Fruit fly (Drosophila melanogaster): ENCODE results near the gene eEF1delta.

eEF1delta gene

dm6 chr2L:10261774-10262173 lies 29.5 kb downstream of the eEF1delta start:
- no peak for TF ChIP-seq Abd-B (GFP tag; optimal IDR thresholded peaks at IDR 0.05)
- no peak for TF ChIP-seq pan (optimal IDR thresholded peaks at IDR 0.05)
- no peak for TF ChIP-seq lola (GFP tag; optimal IDR thresholded peaks at IDR 0.05)
- no peak for TF ChIP-seq Vsx2 (GFP tag; optimal IDR thresholded peaks at IDR 0.05; ENCODE audit: partially characterized antibody)
- TF ChIP-seq h (GFP tag; optimal IDR thresholded peaks at IDR 0.05) = no peak
- no peak for TF ChIP-seq HLH106 (tag; optimal IDR thresholded peaks at IDR 0.05)
- no peak for TF ChIP-seq woc (GFP tag; optimal IDR thresholded peaks at IDR 0.05)
- TF ChIP-seq psq (GFP tag; optimal IDR thresholded peaks at IDR 0.05) = no peak
- no peak for TF ChIP-seq CrebA (GFP tag; optimal IDR thresholded peaks at IDR 0.05; ENCODE audit: borderline replicate concordance)
- no peak for TF ChIP-seq Dif (GFP tag; optimal IDR thresholded peaks at IDR 0.05; ENCODE audit: partially characterized antibody)
- no peak for TF ChIP-seq Hr78 (GFP tag; optimal IDR thresholded peaks at IDR 0.05)
- no peak for TF ChIP-seq CG9705 (GFP tag; optimal IDR thresholded peaks at IDR 0.05)
- no peak for TF ChIP-seq OdsH (GFP tag; optimal IDR thresholded peaks at IDR 0.05)
- TF ChIP-seq Myc (optimal IDR thresholded peaks at IDR 0.05) = no peak
- TF ChIP-seq Mio (GFP tag; optimal IDR thresholded peaks at IDR 0.05) = no peak
- no peak for TF ChIP-seq Rel (GFP tag; optimal IDR thresholded peaks at IDR 0.05)
- TF ChIP-seq Rel (tag; optimal IDR thresholded peaks at IDR 0.05) = no peak
- TF ChIP-seq N (GFP tag; optimal IDR thresholded peaks at IDR 0.05) = no peak
- no peak for TF ChIP-seq usp (GFP tag; optimal IDR thresholded peaks at IDR 0.05)
- TF ChIP-seq br (GFP tag; optimal IDR thresholded peaks at IDR 0.05) = no peak
- no peak for TF ChIP-seq Jra (GFP tag; optimal IDR thresholded peaks at IDR 0.05)

- no peak for TF ChIP-seq Rel (GFP tag; optimal IDR thresholded peaks at IDR 0.05)
- peak; percentile 83 for TF ChIP-seq Rel (tag; optimal IDR thresholded peaks at IDR 0.05)
- no peak for TF ChIP-seq pan (optimal IDR thresholded peaks at IDR 0.05)
- peak in 1 of 2 experiments; percentile 22 for TF ChIP-seq dl (GFP tag; optimal IDR thresholded peaks at IDR 0.05; ENCODE audit: insufficient read depth in 1 of 2, partially characterized antibody in 2 of 2)
- no peak for TF ChIP-seq Hnf4 (GFP tag; optimal IDR thresholded peaks at IDR 0.05)
- TF ChIP-seq CG32264 (GFP tag; optimal IDR thresholded peaks at IDR 0.05) = no peak
- no peak for TF ChIP-seq CrebA (GFP tag; optimal IDR thresholded peaks at IDR 0.05; ENCODE audit: borderline replicate concordance)
- no peak for TF ChIP-seq tai (GFP tag; optimal IDR thresholded peaks at IDR 0.05)
- TF ChIP-seq woc (GFP tag; optimal IDR thresholded peaks at IDR 0.05) = no peak
Observed at dm6 chr2L:10263343-10263744, 31.0 kb downstream of the eEF1delta start, which contains the start of gene Rsf1. Gene Rsf1, minus strand, starts transcription at chr2L:10263554.

dm6 chr2L:10263830-10264634 lies 31.7 kb downstream of the eEF1delta start, which contains the start of gene REPTOR-BP:
Gene REPTOR-BP, plus strand, starts transcription at chr2L:10264125.
- peak; percentile 67 for TF ChIP-seq brk (GFP tag; optimal IDR thresholded peaks at IDR 0.05)
- TF ChIP-seq sage (GFP tag; optimal IDR thresholded peaks at IDR 0.05) = peak; percentile 58
- peak; percentile 0 for TF ChIP-seq psq (GFP tag; optimal IDR thresholded peaks at IDR 0.05)
- no peak for TF ChIP-seq rgr (GFP tag; optimal IDR thresholded peaks at IDR 0.05)

- TF ChIP-seq GATAd (GFP tag; optimal IDR thresholded peaks at IDR 0.05) = no peak
- peak; percentile 56 for TF ChIP-seq sage (GFP tag; optimal IDR thresholded peaks at IDR 0.05)
- peak; percentile 39 for TF ChIP-seq woc (GFP tag; optimal IDR thresholded peaks at IDR 0.05)
- no peak for TF ChIP-seq Dfd (GFP tag; optimal IDR thresholded peaks at IDR 0.05)
- TF ChIP-seq Hnf4 (GFP tag; optimal IDR thresholded peaks at IDR 0.05) = peak; percentile 43
Observed at dm6 chr2L:10265129-10265528, 32.8 kb downstream of the eEF1delta start, which contains the start of gene Mob3. Gene Mob3, plus strand, starts transcription at chr2L:10265336.

- TF ChIP-seq fru (GFP tag; optimal IDR thresholded peaks at IDR 0.05) (no peak), dmrt93B (GFP tag; optimal IDR thresholded peaks at IDR 0.05) (no peak), h (GFP tag; optimal IDR thresholded peaks at IDR 0.05) (no peak), sage (GFP tag; optimal IDR thresholded peaks at IDR 0.05) (no peak), dl (GFP tag; optimal IDR thresholded peaks at IDR 0.05; ENCODE audit: insufficient read depth in 1 of 2, partially characterized antibody in 2 of 2) (no peak), OdsH (GFP tag; optimal IDR thresholded peaks at IDR 0.05) (no peak), CG9705 (GFP tag; optimal IDR thresholded peaks at IDR 0.05) (no peak), Sp1 (GFP tag; optimal IDR thresholded peaks at IDR 0.05) (no peak), Myc (optimal IDR thresholded peaks at IDR 0.05) (no peak)
Observed at dm6 chr2L:10266511-10266910, 34.2 kb downstream of the eEF1delta start, which contains the start of gene CG4953. Gene CG4953, plus strand, starts transcription at chr2L:10266703.

Measured in whole organism, wandering third instar larva.